Worm (Caenorhabditis elegans) whole organism, L2 larva: ENCODE results near the gene F46H5.2.

Experiments
- C34F6.9 ChIP-seq: fragments of 150-350 bp; optimal IDR thresholded peaks from 2 replicates; lab custom pipeline; 2014; ENCODE audit warnings: missing biosample characterization, missing genetic modification characterization
- F13H6.1 ChIP-seq: sonication (generic microtip); optimal IDR thresholded peaks from 2 replicates; lab custom pipeline; 2016; ENCODE audit warnings: missing genetic modification characterization, missing compliant biosample characterization
- R02D3.7 ChIP-seq: fragments of 150-350 bp; optimal IDR thresholded peaks from 2 replicates; lab custom pipeline; 2014; ENCODE audit warnings: missing biosample characterization, missing genetic modification characterization
- Y55F3AM.14 ChIP-seq: fragments of 200-800 bp; sonication (Bioruptor generic); optimal IDR thresholded peaks from 2 replicates; lab custom pipeline; 2018; ENCODE audit warnings: mild to moderate bottlenecking, missing genetic modification characterization, missing compliant biosample characterization
- ZK546.5 ChIP-seq: sonication (generic microtip); optimal IDR thresholded peaks from 2 replicates; lab custom pipeline; 2017; ENCODE audit warnings: missing biosample characterization, missing genetic modification characterization
- aly-2 ChIP-seq: fragments of 150-350 bp; optimal IDR thresholded peaks from 2 replicates; lab custom pipeline; 2014; ENCODE audit warnings: missing biosample characterization, missing genetic modification characterization
- ama-1 ChIP-seq: fragments of 150-350 bp; optimal IDR thresholded peaks from 2 replicates; lab custom pipeline; 2018; ENCODE audit warnings: inconsistent platforms
- blmp-1 ChIP-seq: sonication (generic microtip); optimal IDR thresholded peaks from 2 replicates; lab custom pipeline; 2017; ENCODE audit warnings: missing genetic modification characterization, mild to moderate bottlenecking, missing compliant biosample characterization, antibody characterized with exemption, moderate library complexity; ENCODE audit not compliant: insufficient read depth
- ceh-16 ChIP-seq: fragments of 150-350 bp; optimal IDR thresholded peaks from 2 replicates; lab custom pipeline; 2014; ENCODE audit warnings: missing biosample characterization, missing genetic modification characterization
- ceh-82 ChIP-seq: fragments of 150-350 bp; optimal IDR thresholded peaks from 2 replicates; lab custom pipeline; 2014; ENCODE audit warnings: missing biosample characterization, missing genetic modification characterization
- crh-2 ChIP-seq: sonication (generic microtip); optimal IDR thresholded peaks from 2 replicates; lab custom pipeline; 2017; ENCODE audit warnings: missing biosample characterization, missing genetic modification characterization
- dmd-4 ChIP-seq: sonication (generic microtip); optimal IDR thresholded peaks from 2 replicates; lab custom pipeline; 2017; ENCODE audit warnings: missing biosample characterization, missing genetic modification characterization
- egl-27 ChIP-seq: sonication (generic microtip); optimal IDR thresholded peaks from 3 replicates; lab custom pipeline; 2017; ENCODE audit warnings: missing biosample characterization, missing genetic modification reagents, missing genetic modification characterization
- elt-3 ChIP-seq: sonication (generic microtip); optimal IDR thresholded peaks from 2 replicates; lab custom pipeline; 2017; ENCODE audit warnings: missing biosample characterization, missing genetic modification characterization
- fos-1 ChIP-seq: fragments of 150-350 bp; optimal IDR thresholded peaks from 2 replicates; lab custom pipeline; 2014; ENCODE audit warnings: missing biosample characterization, missing genetic modification characterization
- lin-11 ChIP-seq: fragments of 150-350 bp; sonication (generic microtip); optimal IDR thresholded peaks from 2 replicates; lab custom pipeline; 2014; ENCODE audit warnings: missing biosample characterization, missing genetic modification characterization, inconsistent platforms, mixed read lengths
- lin-13 ChIP-seq: fragments of 150-350 bp; optimal IDR thresholded peaks from 2 replicates; lab custom pipeline; 2014; ENCODE audit warnings: missing biosample characterization, missing genetic modification reagents, missing genetic modification characterization
- lin-39 ChIP-seq: fragments of 150-350 bp; optimal IDR thresholded peaks from 2 replicates; lab custom pipeline; 2014; ENCODE audit warnings: missing biosample characterization, missing genetic modification reagents, missing genetic modification characterization
- lsy-2 ChIP-seq, 2 experiments: fragments of 150-350 bp in 1 of 2; sonication (generic microtip) in 1 of 2; optimal IDR thresholded peaks; 2 replicates each; lab custom pipeline; 2014 to 2017; ENCODE audit warnings: missing biosample characterization in 2 of 2, missing genetic modification characterization in 2 of 2
- mab-5 ChIP-seq: fragments of 150-350 bp; optimal IDR thresholded peaks from 2 replicates; lab custom pipeline; 2014; ENCODE audit warnings: missing biosample characterization, missing genetic modification characterization
- mbf-1 ChIP-seq: sonication (generic microtip); optimal IDR thresholded peaks from 2 replicates; lab custom pipeline; 2017; ENCODE audit warnings: missing biosample characterization, missing genetic modification characterization
- mdl-1 ChIP-seq, 2 experiments: fragments of 150-350 bp in 1 of 2; sonication (generic microtip) in 1 of 2; optimal IDR thresholded peaks; 2 replicates each; lab custom pipeline; 2017; ENCODE audit warnings: missing biosample characterization in 2 of 2, missing genetic modification characterization in 2 of 2
- nhr-10 ChIP-seq: sonication (generic microtip); optimal IDR thresholded peaks from 2 replicates; lab custom pipeline; 2017; ENCODE audit warnings: missing biosample characterization, missing genetic modification characterization
- nhr-11 ChIP-seq: fragments of 150-350 bp; optimal IDR thresholded peaks from 2 replicates; lab custom pipeline; 2014; ENCODE audit warnings: missing biosample characterization, missing genetic modification characterization
- nhr-12 ChIP-seq: fragments of 150-350 bp; optimal IDR thresholded peaks from 2 replicates; lab custom pipeline; 2014; ENCODE audit warnings: missing biosample characterization, missing genetic modification characterization
- nhr-129 ChIP-seq: fragments of 150-350 bp; optimal IDR thresholded peaks from 2 replicates; lab custom pipeline; 2014; ENCODE audit warnings: missing biosample characterization, missing genetic modification characterization
- nhr-23 ChIP-seq: fragments of 150-350 bp; optimal IDR thresholded peaks from 2 replicates; lab custom pipeline; 2014; ENCODE audit warnings: missing biosample characterization, missing genetic modification reagents, missing genetic modification characterization
- nhr-237 ChIP-seq: fragments of 150-350 bp; optimal IDR thresholded peaks from 2 replicates; lab custom pipeline; 2014; ENCODE audit warnings: missing biosample characterization, missing genetic modification characterization
- nhr-6 ChIP-seq: fragments of 150-350 bp; optimal IDR thresholded peaks from 2 replicates; lab custom pipeline; 2014; ENCODE audit warnings: missing biosample characterization, missing genetic modification characterization
- peb-1 ChIP-seq: fragments of 150-350 bp; optimal IDR thresholded peaks from 2 replicates; lab custom pipeline; 2014; ENCODE audit warnings: missing biosample characterization, missing genetic modification characterization
- sem-4 ChIP-seq: fragments of 150-350 bp; optimal IDR thresholded peaks from 2 replicates; lab custom pipeline; 2014; ENCODE audit warnings: missing biosample characterization, missing genetic modification reagents, missing genetic modification characterization
- skn-1 ChIP-seq: sonication (generic microtip); optimal IDR thresholded peaks from 2 replicates; lab custom pipeline; 2017; ENCODE audit warnings: missing biosample characterization, missing genetic modification characterization
- sma-3 ChIP-seq: sonication (generic microtip); optimal IDR thresholded peaks from 2 replicates; lab custom pipeline; 2016; ENCODE audit warnings: missing genetic modification reagents, missing genetic modification characterization, missing compliant biosample characterization
- sma-9 ChIP-seq, 2 experiments: fragments of 150-350 bp in 1 of 2; sonication (generic microtip) in 1 of 2; optimal IDR thresholded peaks; 2 replicates each; lab custom pipeline; 2014 to 2016; ENCODE audit warnings: missing genetic modification characterization in 2 of 2, mild to moderate bottlenecking in 1 of 2, missing biosample characterization in 1 of 2, missing compliant biosample characterization in 1 of 2, missing genetic modification reagents in 1 of 2, moderate library complexity in 1 of 2
- snpc-4 ChIP-seq: fragments of 150-350 bp; optimal IDR thresholded peaks from 2 replicates; lab custom pipeline; 2014; ENCODE audit warnings: missing biosample characterization, missing genetic modification characterization
- unc-39 ChIP-seq: fragments of 150-350 bp; optimal IDR thresholded peaks from 2 replicates; lab custom pipeline; 2014; ENCODE audit warnings: missing biosample characterization, missing genetic modification characterization
- unc-55 ChIP-seq: fragments of 150-350 bp; sonication (generic microtip); optimal IDR thresholded peaks from 3 replicates; lab custom pipeline; 2014; ENCODE audit warnings: missing biosample characterization, missing genetic modification reagents, missing genetic modification characterization
- unc-62 ChIP-seq: fragments of 150-350 bp; optimal IDR thresholded peaks from 2 replicates; lab custom pipeline; 2014; ENCODE audit warnings: missing biosample characterization, missing genetic modification reagents, missing genetic modification characterization
- zag-1 ChIP-seq: fragments of 150-350 bp; optimal IDR thresholded peaks from 2 replicates; lab custom pipeline; 2014; ENCODE audit warnings: missing biosample characterization, missing genetic modification characterization
- ztf-1 ChIP-seq: fragments of 200-800 bp; sonication (Bioruptor generic); conservative IDR thresholded peaks from 2 replicates; pipeline ENCODE4 v1.3.6; 2022; ENCODE audit warnings: missing genetic modification characterization, missing compliant biosample characterization
- ztf-4 ChIP-seq: fragments of 150-350 bp; optimal IDR thresholded peaks from 2 replicates; lab custom pipeline; 2014; ENCODE audit warnings: missing biosample characterization, missing genetic modification characterization

Gene F46H5.2

ce11 chrX:7279671-7280389 is 14.4 kb downstream of the F46H5.2 start, which contains the start of gene unc-10:
Gene unc-10 (minus strand): TSS chrX:7280322.
- no peak for TF ChIP-seq mbf-1 (tag; lab: Kevin White, UChicago)
- no peak for TF ChIP-seq lin-39 (tag; lab: Kevin White, UChicago)
- TF ChIP-seq unc-55 (GFP tag; lab: Kevin White, UChicago), result no peak
- TF ChIP-seq fos-1 (tag; lab: Kevin White, UChicago), result no peak
- TF ChIP-seq nhr-10, result no peak
- TF ChIP-seq peb-1, result no peak
- TF ChIP-seq nhr-6, result no peak
- no peak for TF ChIP-seq ztf-1 (GFP tag; lab: Robert Waterston, UW)
- no peak for TF ChIP-seq nhr-129 (tag; lab: Kevin White, UChicago)
- no peak for TF ChIP-seq nhr-237 (tag; lab: Kevin White, UChicago)
- no peak for TF ChIP-seq ceh-16 (tag; lab: Kevin White, UChicago)
- no peak for TF ChIP-seq R02D3.7
- no peak for TF ChIP-seq ama-1
- TF ChIP-seq sma-3 (GFP tag; lab: Kevin White, UChicago), result no peak

DNA sequence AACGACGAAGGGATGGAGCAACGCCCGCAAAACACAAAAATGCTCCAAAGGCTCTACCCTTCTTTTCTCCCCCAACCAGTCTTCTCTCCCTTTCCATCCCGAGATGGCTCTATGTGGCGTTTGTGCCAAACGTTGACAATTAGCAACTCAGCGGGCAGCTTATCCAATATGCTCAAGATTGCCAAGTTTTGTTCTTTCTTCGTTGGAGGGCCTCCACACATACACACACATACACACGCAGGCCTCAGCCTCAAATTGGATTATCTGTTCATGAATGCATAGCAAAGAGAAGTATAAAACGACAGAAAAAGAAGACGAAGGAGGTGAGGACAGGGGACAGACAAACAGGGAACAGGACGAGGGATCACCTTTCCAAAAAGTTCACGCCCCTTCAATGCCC is 15.9 kb downstream of the F46H5.2 start:
- TF ChIP-seq ZK546.5 (no peak), egl-27 (tag; lab: Kevin White, UChicago) (no peak), sem-4 (tag; lab: Kevin White, UChicago) (no peak), ceh-16 (tag; lab: Kevin White, UChicago) (no peak), C34F6.9 (peak; percentile 30), lin-11 (tag; lab: Kevin White, UChicago) (peak; percentile 12), sma-3 (GFP tag; lab: Kevin White, UChicago) (no peak)

DNA sequence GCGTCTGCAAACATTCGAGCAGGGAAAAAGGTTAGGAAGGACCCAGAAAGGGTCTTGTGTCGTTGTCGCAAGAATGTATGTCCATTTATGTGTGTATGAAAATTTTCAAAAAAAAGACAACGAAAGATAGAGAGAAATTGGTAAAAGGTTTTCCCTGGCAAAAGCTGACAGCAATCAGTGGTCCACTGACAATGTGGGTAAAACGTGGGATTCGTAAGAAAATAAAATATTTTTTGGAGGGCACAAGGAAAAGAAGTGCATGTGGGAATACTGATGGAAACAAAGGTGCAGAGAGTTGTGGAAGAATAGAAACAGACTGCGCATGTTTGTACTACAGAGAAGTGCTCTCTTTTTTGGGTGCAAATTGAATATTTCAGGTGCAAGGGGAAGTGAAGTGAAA is 17.7 kb downstream of the F46H5.2 start:
- TF ChIP-seq mab-5 (tag; lab: Kevin White, UChicago), result no peak
- TF ChIP-seq unc-39 (tag; lab: Kevin White, UChicago), result no peak
- TF ChIP-seq crh-2 (tag; lab: Kevin White, UChicago), result no peak

DNA sequence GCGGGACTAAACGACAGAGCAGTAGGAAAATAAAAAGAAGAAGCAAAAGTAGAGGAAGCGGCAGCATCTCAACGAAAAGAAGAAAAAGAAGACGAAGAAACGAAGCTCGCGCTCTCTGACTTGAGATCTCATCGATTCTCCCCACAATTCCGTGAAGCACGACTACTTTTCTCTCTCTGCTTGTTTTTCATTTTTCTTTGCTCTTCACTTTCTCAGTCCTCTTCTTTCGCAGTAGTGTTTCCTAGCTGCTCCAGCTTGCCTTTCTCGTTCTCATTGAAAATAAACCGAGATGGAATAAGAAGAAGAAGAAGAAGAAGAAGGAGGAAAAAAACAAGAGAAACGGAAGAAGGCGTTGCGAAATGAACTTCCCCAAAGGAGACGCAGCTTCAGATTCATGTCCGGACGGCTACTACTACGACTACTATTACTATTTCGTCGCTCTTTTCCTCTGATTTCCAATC is 19.3 kb downstream of the F46H5.2 start:
- TF ChIP-seq skn-1 (tag; lab: Kevin White, UChicago) (no peak), nhr-12 (no peak), snpc-4 (peak; percentile 13), nhr-237 (tag; lab: Kevin White, UChicago) (no peak), nhr-23 (tag; lab: Kevin White, UChicago) (no peak), dmd-4 (no peak), mdl-1 (tag; optimal IDR thresholded peaks at IDR 0.05; lab: Kevin White, UChicago) (peak in 1 of 2 experiments; percentile 23), F13H6.1 (tag; lab: Kevin White, UChicago) (peak; percentile 83), zag-1 (tag; lab: Kevin White, UChicago) (peak; percentile 87), sem-4 (tag; lab: Kevin White, UChicago) (peak; percentile 32), egl-27 (tag; lab: Kevin White, UChicago) (peak; percentile 62), lin-13 (peak; percentile 24), nhr-6 (peak; percentile 52), R02D3.7 (no peak), ztf-4 (tag; lab: Kevin White, UChicago) (no peak), aly-2 (tag; lab: Kevin White, UChicago) (no peak), sma-9 (GFP tag; optimal IDR thresholded peaks at IDR 0.05; lab: Kevin White, UChicago) (peak; percentile 22), sma-9 (tag; optimal IDR thresholded peaks at IDR 0.05; lab: Kevin White, UChicago) (no peak), mbf-1 (tag; lab: Kevin White, UChicago) (no peak), nhr-129 (tag; lab: Kevin White, UChicago) (peak; percentile 67), ceh-82 (tag; lab: Kevin White, UChicago) (no peak), ztf-1 (GFP tag; lab: Robert Waterston, UW) (no peak), crh-2 (tag; lab: Kevin White, UChicago) (peak; percentile 68), unc-39 (tag; lab: Kevin White, UChicago) (peak; percentile 82), elt-3 (tag; lab: Kevin White, UChicago) (no peak), C34F6.9 (peak; percentile 65), unc-62 (no peak), blmp-1 (no peak), Y55F3AM.14 (GFP tag; lab: Kevin White, UChicago) (peak; percentile 49), lsy-2 (tag; optimal IDR thresholded peaks at IDR 0.05; lab: Kevin White, UChicago) (peak in 1 of 2 experiments; percentile 54), nhr-11 (tag; lab: Kevin White, UChicago) (no peak), ZK546.5 (no peak), mab-5 (tag; lab: Kevin White, UChicago) (peak; percentile 16), fos-1 (tag; lab: Kevin White, UChicago) (no peak), peb-1 (no peak), ama-1 (no peak), ceh-16 (tag; lab: Kevin White, UChicago) (no peak), unc-55 (GFP tag; lab: Kevin White, UChicago) (peak; percentile 85)
- TF ChIP-seq, all 48 proteins: peak for 17
